Worm (Caenorhabditis elegans): Measurements from ENCODE around the gene ttbk-6.

The ttbk-6 gene

ce11 chrIII:5080700-5081572, 6.4 kb downstream of the ttbk-6 start:
- TF ChIP-seq ceh-13 (GFP tag; optimal IDR thresholded peaks at IDR 0.05) (peak; percentile 24), pes-1 (GFP tag; IDR thresholded peaks at IDR 0.05) (peak; percentile 85), hnd-1 (tag; optimal IDR thresholded peaks at IDR 0.05) (peak; percentile 65), tbx-11 (GFP tag; IDR thresholded peaks at IDR 0.05) (peak; percentile 82), flt-1 (GFP tag; IDR thresholded peaks at IDR 0.05) (peak; percentile 75), ceh-36 (tag; optimal IDR thresholded peaks at IDR 0.05) (peak; percentile 81), aly-1 (tag; optimal IDR thresholded peaks at IDR 0.05) (no peak), B0310.2 (tag; optimal IDR thresholded peaks at IDR 0.05) (peak; percentile 74), scrt-1 (GFP tag; IDR thresholded peaks at IDR 0.05) (peak; percentile 79), hmg-4 (GFP tag; optimal IDR thresholded peaks at IDR 0.05) (peak; percentile 84), tbx-37 (GFP tag; conservative IDR thresholded peaks at IDR 0.05) (peak; percentile 65), sea-1 (GFP tag; conservative IDR thresholded peaks at IDR 0.05) (peak; percentile 90), tra-4 (tag; optimal IDR thresholded peaks at IDR 0.05) (peak; percentile 53), F13C5.2 (tag; optimal IDR thresholded peaks at IDR 0.05) (peak; percentile 70), hmbx-1 (tag; optimal IDR thresholded peaks at IDR 0.05) (no peak), ama-1 (optimal IDR thresholded peaks at IDR 0.05) (no peak), ets-7 (tag; optimal IDR thresholded peaks at IDR 0.05) (peak; percentile 70)

DNA sequence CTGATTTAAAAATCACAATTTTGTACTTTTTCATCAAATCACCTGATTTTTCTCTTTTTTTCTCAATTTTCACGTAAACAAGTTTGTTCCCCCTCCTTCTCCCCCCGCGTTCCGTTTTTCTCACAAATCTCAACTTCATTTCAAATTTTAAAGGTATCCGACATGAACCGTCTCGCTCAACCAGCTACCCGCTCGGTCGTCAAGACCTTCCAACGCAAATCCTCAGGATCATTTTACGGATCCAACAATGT, 7.0 kb downstream of the ttbk-6 start, which contains the start of gene cox-6A:
TSS of gene cox-6A (plus strand) at position 152 of the 251 bp plus-strand sequence.
- TF ChIP-seq ets-7 (tag; optimal IDR thresholded peaks at IDR 0.05) = no peak
- no peak for TF ChIP-seq hmg-4 (GFP tag; optimal IDR thresholded peaks at IDR 0.05)
- no peak for TF ChIP-seq aly-1 (tag; optimal IDR thresholded peaks at IDR 0.05)
- TF ChIP-seq ceh-36 (tag; optimal IDR thresholded peaks at IDR 0.05) = no peak
- no peak for TF ChIP-seq tbx-11 (GFP tag; IDR thresholded peaks at IDR 0.05)
- TF ChIP-seq sea-1 (GFP tag; conservative IDR thresholded peaks at IDR 0.05) = no peak
- TF ChIP-seq scrt-1 (GFP tag; IDR thresholded peaks at IDR 0.05) = no peak
- TF ChIP-seq ama-1 (optimal IDR thresholded peaks at IDR 0.05) = no peak
- no peak for TF ChIP-seq flt-1 (GFP tag; IDR thresholded peaks at IDR 0.05)
- TF ChIP-seq B0310.2 (tag; optimal IDR thresholded peaks at IDR 0.05) = no peak
- no peak for TF ChIP-seq ceh-13 (GFP tag; optimal IDR thresholded peaks at IDR 0.05)
- TF ChIP-seq pes-1 (GFP tag; IDR thresholded peaks at IDR 0.05) = no peak
- TF ChIP-seq tbx-37 (GFP tag; conservative IDR thresholded peaks at IDR 0.05) = no peak
- no peak for TF ChIP-seq hmbx-1 (tag; optimal IDR thresholded peaks at IDR 0.05)
- no peak for TF ChIP-seq tra-4 (tag; optimal IDR thresholded peaks at IDR 0.05)

DNA sequence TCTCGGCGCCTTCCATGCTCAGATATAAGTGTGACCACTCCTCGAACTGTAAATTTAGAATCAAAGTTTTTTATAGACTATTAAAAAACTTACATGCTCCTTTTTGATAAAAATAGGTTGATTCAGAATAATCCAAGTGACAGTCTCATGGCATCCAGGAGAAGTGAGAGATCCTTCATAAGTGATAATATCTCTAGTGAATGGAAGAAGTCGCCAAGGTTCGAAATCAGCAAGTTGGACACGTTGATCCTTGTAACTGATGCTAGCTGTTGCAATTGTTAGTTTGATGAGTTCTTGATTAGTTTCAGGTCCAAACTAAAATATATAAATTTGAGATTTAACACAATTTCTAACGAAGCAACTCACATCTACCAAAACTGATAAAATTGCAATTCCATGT, 8.8 kb downstream of the ttbk-6 start:
- TF ChIP-seq tbx-37 (GFP tag; conservative IDR thresholded peaks at IDR 0.05) (no peak), sea-1 (GFP tag; conservative IDR thresholded peaks at IDR 0.05) (no peak), tra-4 (tag; optimal IDR thresholded peaks at IDR 0.05) (no peak), flt-1 (GFP tag; IDR thresholded peaks at IDR 0.05) (no peak), hmg-4 (GFP tag; optimal IDR thresholded peaks at IDR 0.05) (no peak), ets-7 (tag; optimal IDR thresholded peaks at IDR 0.05) (no peak), hnd-1 (tag; optimal IDR thresholded peaks at IDR 0.05) (no peak), B0310.2 (tag; optimal IDR thresholded peaks at IDR 0.05) (no peak), tbx-11 (GFP tag; IDR thresholded peaks at IDR 0.05) (no peak)

ce11 chrIII:5085529-5085928, 11.0 kb downstream of the ttbk-6 start, which contains the start of gene cah-1:
Gene cah-1 (minus strand): TSS chrIII:5085629.
- no peak for TF ChIP-seq hmg-4 (GFP tag; optimal IDR thresholded peaks at IDR 0.05)
- no peak for TF ChIP-seq tbx-11 (GFP tag; IDR thresholded peaks at IDR 0.05)
- TF ChIP-seq ceh-36 (tag; optimal IDR thresholded peaks at IDR 0.05) = no peak
- no peak for TF ChIP-seq hmbx-1 (tag; optimal IDR thresholded peaks at IDR 0.05)
- no peak for TF ChIP-seq hnd-1 (tag; optimal IDR thresholded peaks at IDR 0.05)
- no peak for TF ChIP-seq F13C5.2 (tag; optimal IDR thresholded peaks at IDR 0.05)
- no peak for TF ChIP-seq tbx-37 (GFP tag; conservative IDR thresholded peaks at IDR 0.05)
- no peak for TF ChIP-seq ets-7 (tag; optimal IDR thresholded peaks at IDR 0.05)
- TF ChIP-seq B0310.2 (tag; optimal IDR thresholded peaks at IDR 0.05) = no peak
- no peak for TF ChIP-seq flt-1 (GFP tag; IDR thresholded peaks at IDR 0.05)

ce11 chrIII:5089489-5089888, 15.0 kb downstream of the ttbk-6 start:
- TF ChIP-seq sea-1 (GFP tag; conservative IDR thresholded peaks at IDR 0.05) = no peak

DNA sequence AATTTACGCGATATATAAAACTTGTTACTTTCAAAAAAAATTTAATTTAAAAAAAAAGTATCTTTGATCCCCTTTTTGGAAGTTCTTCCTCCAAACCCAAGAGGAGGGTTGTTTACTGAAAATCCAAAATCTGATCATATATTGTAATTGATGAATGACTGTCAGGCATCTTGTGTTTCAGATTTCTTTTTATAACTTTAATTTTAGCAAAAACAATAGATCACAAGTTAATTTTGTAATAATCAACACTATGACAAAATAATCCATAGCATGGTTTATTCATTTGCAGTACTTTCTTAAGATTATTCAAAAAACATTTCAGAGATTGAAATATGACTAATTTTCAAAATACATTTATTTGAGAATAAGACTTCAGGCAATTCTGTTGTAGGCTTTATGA, 17.8 kb downstream of the ttbk-6 start:
- TF ChIP-seq tbx-11 (GFP tag; IDR thresholded peaks at IDR 0.05) = no peak
- no peak for TF ChIP-seq F13C5.2 (tag; optimal IDR thresholded peaks at IDR 0.05)
- TF ChIP-seq tra-4 (tag; optimal IDR thresholded peaks at IDR 0.05) = no peak
- no peak for TF ChIP-seq hnd-1 (tag; optimal IDR thresholded peaks at IDR 0.05)
- TF ChIP-seq scrt-1 (GFP tag; IDR thresholded peaks at IDR 0.05) = no peak
- TF ChIP-seq B0310.2 (tag; optimal IDR thresholded peaks at IDR 0.05) = no peak
- no peak for TF ChIP-seq ceh-13 (GFP tag; optimal IDR thresholded peaks at IDR 0.05)
- TF ChIP-seq hmg-4 (GFP tag; optimal IDR thresholded peaks at IDR 0.05) = no peak
- no peak for TF ChIP-seq ama-1 (optimal IDR thresholded peaks at IDR 0.05)
- no peak for TF ChIP-seq aly-1 (tag; optimal IDR thresholded peaks at IDR 0.05)
- no peak for TF ChIP-seq hmbx-1 (tag; optimal IDR thresholded peaks at IDR 0.05)
- TF ChIP-seq pes-1 (GFP tag; IDR thresholded peaks at IDR 0.05) = no peak
- TF ChIP-seq flt-1 (GFP tag; IDR thresholded peaks at IDR 0.05) = no peak
- no peak for TF ChIP-seq ceh-36 (tag; optimal IDR thresholded peaks at IDR 0.05)
- TF ChIP-seq tbx-37 (GFP tag; conservative IDR thresholded peaks at IDR 0.05) = no peak
- TF ChIP-seq ets-7 (tag; optimal IDR thresholded peaks at IDR 0.05) = no peak
- no peak for TF ChIP-seq sea-1 (GFP tag; conservative IDR thresholded peaks at IDR 0.05)

DNA sequence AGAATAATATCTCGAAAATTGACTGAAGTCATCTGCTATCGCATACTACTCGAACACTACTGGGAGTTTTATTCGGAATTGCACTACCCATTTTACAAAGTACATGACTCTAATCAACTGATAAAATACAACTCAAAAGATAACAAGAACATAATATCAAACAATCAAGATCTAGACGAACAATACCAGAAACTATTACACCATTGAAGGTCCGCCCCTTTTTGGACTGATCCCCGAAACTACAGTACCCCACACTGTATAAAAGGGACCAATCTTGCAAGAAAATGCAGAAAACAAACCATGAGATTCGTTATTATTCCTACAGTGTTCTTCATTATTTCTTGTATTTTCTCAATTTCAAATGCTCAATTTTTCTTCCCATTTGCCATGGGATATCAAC, 20.0 kb downstream of the ttbk-6 start, which contains the start of gene F54D8.10:
TSS of gene F54D8.10 (plus strand) at position 301 of the 400 bp plus-strand sequence.
- TF ChIP-seq scrt-1 (GFP tag; IDR thresholded peaks at IDR 0.05) = no peak
- TF ChIP-seq hmg-4 (GFP tag; optimal IDR thresholded peaks at IDR 0.05) = no peak
- TF ChIP-seq tbx-37 (GFP tag; conservative IDR thresholded peaks at IDR 0.05) = no peak
- TF ChIP-seq aly-1 (tag; optimal IDR thresholded peaks at IDR 0.05) = no peak
- no peak for TF ChIP-seq F13C5.2 (tag; optimal IDR thresholded peaks at IDR 0.05)
- no peak for TF ChIP-seq ama-1 (optimal IDR thresholded peaks at IDR 0.05)
- TF ChIP-seq hmbx-1 (tag; optimal IDR thresholded peaks at IDR 0.05) = no peak
- TF ChIP-seq tra-4 (tag; optimal IDR thresholded peaks at IDR 0.05) = no peak
- no peak for TF ChIP-seq pes-1 (GFP tag; IDR thresholded peaks at IDR 0.05)
